Worm (Caenorhabditis elegans): ENCODE results near the gene Y59E9AL.36.
"Not testable (repeated sequence)": the region's sequence is repeated elsewhere in the genome, so short reads cannot be mapped to it uniquely, and the experiment has no call there.

DNA sequence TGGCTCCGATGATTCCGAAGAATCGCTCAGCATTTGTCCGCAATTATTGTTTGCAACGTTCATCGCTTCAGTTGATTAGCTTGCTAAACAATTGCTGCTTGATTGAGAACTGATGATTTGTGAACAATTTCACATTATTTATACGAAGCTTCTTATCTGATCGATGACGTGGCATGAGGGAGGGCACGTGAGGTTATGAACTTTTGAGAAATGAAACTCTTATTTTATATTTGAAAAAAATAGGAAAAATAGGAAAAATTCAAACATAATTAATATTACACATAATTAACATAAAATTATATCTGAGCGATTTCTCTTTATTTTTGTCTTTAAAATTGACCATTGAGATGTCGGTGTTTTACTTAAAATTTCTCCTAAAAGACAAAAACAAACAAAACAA is 45.4 kb upstream of the Y59E9AL.36 start, which contains the start of gene F36H12.10:
- not testable (repeated sequence) for TF ChIP-seq nhr-28 (tag; optimal IDR thresholded peaks at IDR 0.05); nhr-76 (tag; optimal IDR thresholded peaks at IDR 0.05); sptf-1 (tag; optimal IDR thresholded peaks at IDR 0.05); ceh-39 (tag; optimal IDR thresholded peaks at IDR 0.05); snpc-4 (tag; optimal IDR thresholded peaks at IDR 0.05); ztf-11 (tag; optimal IDR thresholded peaks at IDR 0.05); elt-1 (tag; optimal IDR thresholded peaks at IDR 0.05; ENCODE audit: borderline replicate concordance, insufficient read depth); cnd-1 (tag; optimal IDR thresholded peaks at IDR 0.05); bed-3 (GFP tag; optimal IDR thresholded peaks at IDR 0.05); blmp-1 (tag; optimal IDR thresholded peaks at IDR 0.05)
